Worm (Caenorhabditis elegans) whole organism, late embryonic: ENCODE measurements around the gene F27D9.7.

Experiments
- ceh-19 ChIP-seq: fragments of 200-800 bp; sonication (Bioruptor generic); optimal IDR thresholded peaks from 2 replicates; lab custom pipeline; 2018; ENCODE audit warnings: mild to moderate bottlenecking, missing genetic modification characterization, missing compliant biosample characterization
- ceh-6 ChIP-seq: fragments of 200-800 bp; sonication (Bioruptor generic); optimal IDR thresholded peaks from 2 replicates; lab custom pipeline; 2018; ENCODE audit warnings: mild to moderate bottlenecking, missing genetic modification characterization, missing compliant biosample characterization
- lin-11 ChIP-seq: fragments of 200-800 bp; sonication (Bioruptor generic); optimal IDR thresholded peaks from 2 replicates; lab custom pipeline; 2018; ENCODE audit warnings: mild to moderate bottlenecking, missing genetic modification characterization, missing compliant biosample characterization
- pag-3 ChIP-seq: sonication (generic microtip); optimal IDR thresholded peaks from 2 replicates; lab custom pipeline; 2016; ENCODE audit warnings: missing compliant biosample characterization, missing genetic modification characterization, borderline replicate concordance
- pha-4 ChIP-seq: fragments of 150-350 bp; optimal IDR thresholded peaks from 2 replicates; lab custom pipeline; 2018; ENCODE audit warnings: missing biosample characterization, missing genetic modification reagents, missing genetic modification characterization
- sox-4 ChIP-seq: sonication (generic microtip); optimal IDR thresholded peaks from 2 replicates; lab custom pipeline; 2017; ENCODE audit warnings: mild to moderate bottlenecking, missing genetic modification characterization, inconsistent platforms, missing compliant biosample characterization
- syd-9 ChIP-seq: sonication (generic microtip); optimal IDR thresholded peaks from 2 replicates; lab custom pipeline; 2016; ENCODE audit warnings: mild to moderate bottlenecking, missing genetic modification characterization, moderate library complexity, missing compliant biosample characterization

ce11 chrX:7640811-7641210, 29.7 kb downstream of the F27D9.7 start:
- TF ChIP-seq ceh-19 (GFP tag; lab: Kevin White, UChicago) = no peak
- no peak for TF ChIP-seq pha-4
- no peak for TF ChIP-seq ceh-6 (GFP tag; lab: Kevin White, UChicago)
- no peak for TF ChIP-seq lin-11 (tag; lab: Kevin White, UChicago)
- no peak for TF ChIP-seq sox-4 (tag; lab: Kevin White, UChicago)
- no peak for TF ChIP-seq syd-9 (tag; lab: Kevin White, UChicago)
- TF ChIP-seq pag-3 = no peak
